Worm (Caenorhabditis elegans) whole organism, L4 larva: Measurements from ENCODE around the gene srj-42.

Source experiments
- F26F4.8 ChIP-seq: fragments of 200-800 bp; sonication (Bioruptor generic); conservative IDR thresholded peaks from 2 replicates; pipeline ENCODE4 v1.3.6; 2022; ENCODE audit warnings: missing genetic modification characterization, missing compliant biosample characterization
- R02D3.7 ChIP-seq: fragments of 150-350 bp; sonication (generic microtip); optimal IDR thresholded peaks from 3 replicates; lab custom pipeline; 2014; ENCODE audit warnings: missing biosample characterization, missing genetic modification characterization
- ZK337.2 ChIP-seq: fragments of 200-800 bp; sonication (Bioruptor generic); IDR thresholded peaks from 2 replicates; pipeline ENCODE4 v1.3.6; 2022; ENCODE audit warnings: missing genetic modification reagents, missing genetic modification characterization, missing compliant biosample characterization
- ZK546.5 ChIP-seq, 2 experiments: sonication (generic microtip); optimal IDR thresholded peaks; 2 replicates each; lab custom pipeline; 2017; ENCODE audit warnings: missing biosample characterization in 2 of 2, missing genetic modification characterization in 2 of 2
- ceh-20 ChIP-seq: fragments of 200-800 bp; sonication (Bioruptor generic); IDR thresholded peaks from 2 replicates; pipeline ENCODE4 v1.3.6; 2022; ENCODE audit warnings: missing genetic modification reagents, missing genetic modification characterization, missing compliant biosample characterization
- ceh-44 ChIP-seq: fragments of 200-800 bp; sonication (Bioruptor generic); IDR thresholded peaks from 2 replicates; pipeline ENCODE4 v1.3.6; 2022; ENCODE audit warnings: missing genetic modification reagents, missing genetic modification characterization, missing compliant biosample characterization
- daf-12 ChIP-seq: fragments of 150-350 bp; optimal IDR thresholded peaks from 2 replicates; lab custom pipeline; 2014; ENCODE audit warnings: missing biosample characterization, missing genetic modification reagents, missing genetic modification characterization
- daf-16 ChIP-seq, 3 experiments: sonication (generic microtip); optimal IDR thresholded peaks; 2 replicates each; lab custom pipeline; 2016 to 2017; ENCODE audit warnings: missing genetic modification characterization in 3 of 3, missing genetic modification reagents in 3 of 3, mild to moderate bottlenecking in 2 of 3, missing compliant biosample characterization in 2 of 3, missing biosample characterization in 1 of 3, moderate library complexity in 1 of 3
- daf-19 ChIP-seq: fragments of 200-800 bp; sonication (Bioruptor generic); conservative IDR thresholded peaks from 2 replicates; pipeline ENCODE4 v1.3.6; 2022; ENCODE audit warnings: missing genetic modification characterization, missing compliant biosample characterization
- egl-43 ChIP-seq: fragments of 200-800 bp; sonication (Bioruptor generic); IDR thresholded peaks from 2 replicates; pipeline ENCODE4 v1.3.6; 2022; ENCODE audit warnings: missing genetic modification reagents, missing genetic modification characterization, missing compliant biosample characterization
- hif-1 ChIP-seq, 2 experiments: sonication (generic microtip); optimal IDR thresholded peaks; 2 replicates each; lab custom pipeline; 2016 to 2017; ENCODE audit warnings: missing compliant biosample characterization in 2 of 2, missing genetic modification characterization in 2 of 2, missing genetic modification reagents in 2 of 2, missing genotype in 2 of 2, mild to moderate bottlenecking in 1 of 2
- lin-15B ChIP-seq: fragments of 150-350 bp; sonication (generic microtip); optimal IDR thresholded peaks from 3 replicates; lab custom pipeline; 2014; ENCODE audit warnings: missing biosample characterization, missing genetic modification characterization
- lsy-2 ChIP-seq, 2 experiments: fragments of 150-350 bp in 1 of 2; sonication (generic microtip) in 1 of 2; optimal IDR thresholded peaks; 2 replicates each; lab custom pipeline; 2014 to 2017; ENCODE audit warnings: missing biosample characterization in 2 of 2, missing genetic modification characterization in 2 of 2
- nhr-25 ChIP-seq: sonication (generic microtip); optimal IDR thresholded peaks from 2 replicates; lab custom pipeline; 2017; ENCODE audit warnings: missing genetic modification characterization, mild to moderate bottlenecking, missing compliant biosample characterization, antibody characterized with exemption, moderate library complexity, borderline replicate concordance; ENCODE audit not compliant: insufficient read depth
- nhr-48 ChIP-seq: sonication (generic microtip); optimal IDR thresholded peaks from 2 replicates; lab custom pipeline; 2016; ENCODE audit warnings: mild to moderate bottlenecking, missing genetic modification characterization, missing compliant biosample characterization
- php-3 ChIP-seq: fragments of 200-800 bp; sonication (Bioruptor generic); IDR thresholded peaks from 2 replicates; pipeline ENCODE4 v1.3.6; 2022; ENCODE audit warnings: missing genetic modification reagents, missing genetic modification characterization, missing compliant biosample characterization
- rbr-2 ChIP-seq: sonication (generic microtip); optimal IDR thresholded peaks from 2 replicates; lab custom pipeline; 2016; ENCODE audit warnings: missing genotype, missing genetic modification characterization, missing compliant biosample characterization
- snpc-1.2 ChIP-seq: fragments of 200-800 bp; sonication (Bioruptor generic); IDR thresholded peaks from 2 replicates; pipeline ENCODE4 v1.3.6; 2022; ENCODE audit warnings: missing genetic modification reagents, missing genetic modification characterization, missing compliant biosample characterization
- tra-1 ChIP-seq: fragments of 200-800 bp; sonication (Bioruptor generic); IDR thresholded peaks from 2 replicates; pipeline ENCODE4 v1.3.6; 2022; ENCODE audit warnings: missing genetic modification reagents, missing genetic modification characterization, missing compliant biosample characterization
- unc-130 ChIP-seq: sonication (generic microtip); optimal IDR thresholded peaks from 2 replicates; lab custom pipeline; 2016; ENCODE audit warnings: missing genetic modification reagents, missing genetic modification characterization, missing compliant biosample characterization
- unc-62 ChIP-seq, 3 experiments: fragments of 150-350 bp in 1 of 3; sonication (generic microtip); optimal IDR thresholded peaks in 2 of 3; peaks in 1 of 3; 1 replicate in 1 of 3; 2 replicates in 2 of 3; lab custom pipeline; 2014 to 2017; ENCODE audit warnings: missing biosample characterization in 3 of 3, missing genetic modification characterization in 3 of 3, missing genetic modification reagents in 3 of 3, missing genotype in 1 of 3
- ztf-7 ChIP-seq: fragments of 150-350 bp; optimal IDR thresholded peaks from 2 replicates; lab custom pipeline; 2014; ENCODE audit warnings: missing biosample characterization, missing genetic modification characterization

Gene srj-42

DNA sequence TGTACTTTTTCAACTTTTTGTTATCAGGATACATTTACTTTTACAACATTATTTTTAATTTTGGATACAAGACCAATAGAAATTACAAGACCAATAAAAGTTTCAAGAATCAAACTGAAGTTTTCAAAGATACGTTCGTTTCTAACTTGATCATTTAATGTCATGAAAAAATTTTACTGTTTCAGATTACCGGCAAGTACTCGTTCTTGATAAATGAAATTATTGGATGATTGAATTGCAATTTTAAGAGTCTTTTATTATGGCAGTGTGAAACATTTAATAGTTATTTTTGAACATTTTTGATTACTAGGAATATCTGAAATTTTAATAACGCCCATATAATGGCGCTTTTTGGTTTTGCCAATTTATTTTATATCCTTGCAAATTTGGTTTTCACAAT lies 45.4 kb downstream of the srj-42 start:
- TF ChIP-seq snpc-1.2, result peak; percentile 55
- TF ChIP-seq nhr-25 (tag; lab: Kevin White, UChicago), result no peak

DNA sequence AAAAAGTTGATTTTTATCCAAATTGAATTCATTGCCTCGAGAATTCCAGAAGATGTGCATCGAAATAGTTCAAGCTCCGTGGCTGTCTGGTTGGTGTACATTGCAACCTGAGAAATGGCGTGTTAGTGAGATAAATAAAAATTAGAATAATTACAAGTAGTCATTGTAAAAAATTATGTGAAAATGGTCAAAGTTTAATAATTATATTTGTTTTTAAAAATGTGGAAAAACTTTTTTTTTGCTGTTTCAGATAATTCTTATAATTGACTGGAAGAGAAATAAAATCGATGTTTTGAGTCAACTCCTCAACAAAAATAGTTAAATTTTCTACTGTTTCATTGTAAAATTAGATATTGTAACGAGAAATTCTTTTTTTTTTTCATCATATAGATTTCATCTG lies 49.1 kb downstream of the srj-42 start, which contains the start of gene sra-30:
sra-30 (minus strand) TSS at position 101 of the 400 bp plus-strand sequence.
- TF ChIP-seq daf-16 (GFP tag; optimal IDR thresholded peaks at IDR 0.05; lab: Kevin White, UChicago), result no peak
- TF ChIP-seq daf-16 (tag; optimal IDR thresholded peaks at IDR 0.05; lab: Kevin White, UChicago), result no peak
- TF ChIP-seq R02D3.7 (tag; lab: Kevin White, UChicago), result no peak
- no peak for TF ChIP-seq php-3 (GFP tag; lab: Robert Waterston, UW)
- TF ChIP-seq ceh-20 (GFP tag; lab: Robert Waterston, UW), result no peak
- no peak for TF ChIP-seq daf-19 (GFP tag; lab: Robert Waterston, UW)
- no peak for TF ChIP-seq daf-12 (tag; lab: Kevin White, UChicago)
- TF ChIP-seq unc-130 (GFP tag; lab: Kevin White, UChicago), result no peak
- TF ChIP-seq lin-15B (tag; lab: Kevin White, UChicago), result no peak
- no peak for TF ChIP-seq tra-1 (GFP tag; lab: Robert Waterston, UW)
- TF ChIP-seq egl-43, result no peak
- TF ChIP-seq unc-62 (GFP tag; optimal IDR thresholded peaks at IDR 0.05 in 1 of 2; lab: Kevin White, UChicago), result no peak
- no peak for TF ChIP-seq unc-62 (tag; optimal IDR thresholded peaks at IDR 0.05; lab: Kevin White, UChicago)
- TF ChIP-seq nhr-48, result no peak
- no peak for TF ChIP-seq ztf-7
- no peak for TF ChIP-seq hif-1 (tag; optimal IDR thresholded peaks at IDR 0.05; lab: Kevin White, UChicago)
- TF ChIP-seq ceh-44, result no peak
- no peak for TF ChIP-seq ZK337.2
- no peak for TF ChIP-seq ZK546.5 (tag; optimal IDR thresholded peaks at IDR 0.05; lab: Kevin White, UChicago)
- no peak for TF ChIP-seq rbr-2
- no peak for TF ChIP-seq lsy-2 (tag; optimal IDR thresholded peaks at IDR 0.05; lab: Kevin White, UChicago)
- TF ChIP-seq F26F4.8 (GFP tag; lab: Robert Waterston, UW), result no peak
